Worm (Caenorhabditis elegans): Measurements from ENCODE around the gene klf-3.

DNA sequence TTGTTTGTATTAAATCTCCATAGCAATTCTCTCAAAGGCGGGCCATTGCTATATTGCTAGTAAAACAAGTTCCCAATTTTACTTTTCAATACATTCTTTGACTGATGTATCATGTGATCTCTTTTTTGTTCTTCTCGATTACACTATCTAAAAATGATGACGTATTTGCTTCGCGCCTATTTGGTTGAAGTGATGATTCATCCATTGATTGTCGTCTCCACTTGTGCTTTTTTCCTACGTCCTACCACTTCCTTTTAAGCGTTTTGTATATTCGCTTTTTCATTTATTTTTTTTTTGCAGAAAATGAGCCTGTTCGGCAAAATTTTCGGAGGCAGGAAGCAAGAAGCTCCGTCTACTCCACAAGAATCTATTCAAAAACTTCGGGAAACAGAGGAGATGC lies 27.3 kb upstream of the klf-3 start, which contains the start of gene vps-32.1:
- TF ChIP-seq flt-1 (GFP tag; IDR thresholded peaks at IDR 0.05) (no peak), T22C8.4 (GFP tag; IDR thresholded peaks at IDR 0.05) (no peak), ztf-29 (GFP tag; IDR thresholded peaks at IDR 0.05) (no peak), cog-1 (tag; optimal IDR thresholded peaks at IDR 0.05) (no peak), ref-1 (GFP tag; conservative IDR thresholded peaks at IDR 0.05) (no peak), tab-1 (GFP tag; IDR thresholded peaks at IDR 0.05) (no peak), ztf-23 (GFP tag; IDR thresholded peaks at IDR 0.05) (no peak), med-1 (GFP tag; optimal IDR thresholded peaks at IDR 0.05; ENCODE audit: insufficient read depth) (no peak), klf-2 (GFP tag; conservative IDR thresholded peaks at IDR 0.05) (no peak)

All from whole organism, midembryonic.